Fruit fly (Drosophila melanogaster) S2 (cell line): ENCODE results near the gene mid.

Source experiments
- CG8478 ChIP-seq: fragments of >200 bp; optimal IDR thresholded peaks from 2 replicates; lab custom pipeline; 2018
- CTCF ChIP-seq, 2 experiments: fragments of >200 bp; optimal IDR thresholded peaks; 2 replicates each; lab custom pipeline; 2018

- TF ChIP-seq CG8478: no peak
- TF ChIP-seq CTCF (optimal IDR thresholded peaks at IDR 0.05; lab: Kevin White, UChicago): no peak
Measured at dm6 chr2L:5491220-5491619, 29.8 kb downstream of the mid start.
